Fruit fly (Drosophila melanogaster): Measurements from ENCODE around the gene Dis3.

dm6 chr3R:24348420-24349190 lies 15.4 kb downstream of the Dis3 start, which contains the start of the genes CG5746 and CG6454:
- TF ChIP-seq CG7368 (GFP tag; optimal IDR thresholded peaks at IDR 0.05): no peak
- TF ChIP-seq CG6792 (GFP tag; optimal IDR thresholded peaks at IDR 0.05): no peak
- no peak for TF ChIP-seq CG16779 (tag; optimal IDR thresholded peaks at IDR 0.05)
- no peak for TF ChIP-seq Sox14 (GFP tag; optimal IDR thresholded peaks at IDR 0.05)
- TF ChIP-seq Ets96B (tag; optimal IDR thresholded peaks at IDR 0.05): no peak
- no peak for TF ChIP-seq CG8319 (GFP tag; optimal IDR thresholded peaks at IDR 0.05)
- TF ChIP-seq CG8119 (GFP tag; IDR thresholded peaks at IDR 0.05): no peak
- TF ChIP-seq CG10631 (GFP tag; optimal IDR thresholded peaks at IDR 0.05): no peak
- TF ChIP-seq CG34406 (GFP tag; optimal IDR thresholded peaks at IDR 0.05): no peak
- no peak for TF ChIP-seq CG10669 (GFP tag; optimal IDR thresholded peaks at IDR 0.05)
- no peak for TF ChIP-seq CG6808 (GFP tag; optimal IDR thresholded peaks at IDR 0.05)
- no peak for TF ChIP-seq Smox (GFP tag; optimal IDR thresholded peaks at IDR 0.05)
